Worm (Caenorhabditis elegans) whole organism, early embryonic: Measurements from ENCODE around the gene ttr-44.

Source experiments
- B0310.2 ChIP-seq: sonication (generic microtip); optimal IDR thresholded peaks from 2 replicates; lab custom pipeline; 2016; ENCODE audit warnings: mild to moderate bottlenecking, missing genetic modification characterization, missing compliant biosample characterization
- F13C5.2 ChIP-seq: sonication (generic microtip); optimal IDR thresholded peaks from 2 replicates; lab custom pipeline; 2017; ENCODE audit warnings: mild to moderate bottlenecking, missing genetic modification characterization, inconsistent platforms, missing compliant biosample characterization
- aly-1 ChIP-seq: sonication (generic microtip); optimal IDR thresholded peaks from 2 replicates; lab custom pipeline; 2016; ENCODE audit warnings: missing genetic modification characterization, missing compliant biosample characterization
- ama-1 ChIP-seq: fragments of 150-350 bp; optimal IDR thresholded peaks from 2 replicates; lab custom pipeline; 2014
- ceh-13 ChIP-seq: fragments of 200-800 bp; sonication (Bioruptor generic); optimal IDR thresholded peaks from 2 replicates; lab custom pipeline; 2018; ENCODE audit warnings: mild to moderate bottlenecking, missing genetic modification characterization, missing compliant biosample characterization
- ceh-36 ChIP-seq: sonication (generic microtip); optimal IDR thresholded peaks from 2 replicates; lab custom pipeline; 2016; ENCODE audit warnings: missing genetic modification characterization, inconsistent platforms, missing compliant biosample characterization
- ets-7 ChIP-seq: sonication (generic microtip); optimal IDR thresholded peaks from 2 replicates; lab custom pipeline; 2016; ENCODE audit warnings: missing genotype, missing genetic modification characterization, missing compliant biosample characterization
- flt-1 ChIP-seq: fragments of 200-800 bp; sonication (Bioruptor generic); IDR thresholded peaks from 2 replicates; pipeline ENCODE4 v1.3.6; 2022; ENCODE audit warnings: missing genetic modification characterization, missing compliant biosample characterization
- hmbx-1 ChIP-seq: sonication (generic microtip); optimal IDR thresholded peaks from 2 replicates; lab custom pipeline; 2016; ENCODE audit warnings: mild to moderate bottlenecking, missing genetic modification characterization, missing compliant biosample characterization
- hmg-4 ChIP-seq: fragments of 200-800 bp; sonication (Bioruptor generic); optimal IDR thresholded peaks from 2 replicates; lab custom pipeline; 2018; ENCODE audit warnings: mild to moderate bottlenecking, missing genetic modification characterization, missing compliant biosample characterization
- hnd-1 ChIP-seq: sonication (generic microtip); optimal IDR thresholded peaks from 2 replicates; lab custom pipeline; 2016; ENCODE audit warnings: missing genetic modification characterization, missing compliant biosample characterization
- pes-1 ChIP-seq: fragments of 200-800 bp; sonication (Bioruptor generic); IDR thresholded peaks from 2 replicates; pipeline ENCODE4 v1.3.6; 2022; ENCODE audit warnings: missing genetic modification reagents, missing genetic modification characterization, missing compliant biosample characterization
- scrt-1 ChIP-seq: fragments of 200-800 bp; sonication (Bioruptor generic); IDR thresholded peaks from 2 replicates; pipeline ENCODE4 v1.3.6; 2022; ENCODE audit warnings: missing genetic modification characterization, missing compliant biosample characterization
- sea-1 ChIP-seq: fragments of 200-800 bp; sonication (Bioruptor generic); conservative IDR thresholded peaks from 2 replicates; pipeline ENCODE4 v1.3.6; 2022; ENCODE audit warnings: missing genetic modification characterization, missing compliant biosample characterization
- tbx-11 ChIP-seq: fragments of 200-800 bp; sonication (Bioruptor generic); IDR thresholded peaks from 2 replicates; pipeline ENCODE4 v1.3.6; 2022; ENCODE audit warnings: missing genetic modification characterization, missing compliant biosample characterization
- tbx-37 ChIP-seq: fragments of 200-800 bp; sonication (Bioruptor generic); conservative IDR thresholded peaks from 2 replicates; pipeline ENCODE4 v1.3.6; 2022; ENCODE audit warnings: missing genetic modification reagents, missing genetic modification characterization, missing compliant biosample characterization
- tra-4 ChIP-seq: sonication (generic microtip); optimal IDR thresholded peaks from 2 replicates; lab custom pipeline; 2017; ENCODE audit warnings: missing genetic modification characterization, missing compliant biosample characterization

The ttr-44 gene

DNA sequence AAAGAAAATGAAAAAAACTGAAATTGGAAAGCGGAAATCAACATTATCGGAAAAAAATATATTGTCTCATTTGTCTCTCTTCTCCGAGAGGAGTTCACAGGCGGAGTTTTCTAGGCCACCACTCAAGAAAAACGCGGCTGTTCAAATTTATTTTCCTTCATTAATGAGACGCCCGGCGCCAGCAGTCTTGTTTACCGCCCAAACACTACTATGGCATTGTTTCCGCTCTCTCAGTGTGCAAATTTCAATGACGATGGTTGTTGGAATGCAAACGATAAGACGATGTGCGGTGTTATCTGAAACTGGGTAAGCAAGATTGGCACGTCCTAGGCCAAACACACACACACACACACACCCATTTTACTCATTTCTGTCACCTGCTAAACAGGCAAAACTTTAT lies 26.2 kb upstream of the ttr-44 start, which contains the start of gene cav-2:
cav-2 (plus strand) TSS at position 359 of the 400 bp plus-strand sequence.
- TF ChIP-seq tbx-11 (GFP tag; lab: Robert Waterston, UW) (no peak), hnd-1 (tag; lab: Kevin White, UChicago) (no peak), aly-1 (tag; lab: Kevin White, UChicago) (no peak), tbx-37 (GFP tag; lab: Robert Waterston, UW) (peak; percentile 63), scrt-1 (GFP tag; lab: Robert Waterston, UW) (peak; percentile 52; the same call in 1 of the 2 replicates)

DNA sequence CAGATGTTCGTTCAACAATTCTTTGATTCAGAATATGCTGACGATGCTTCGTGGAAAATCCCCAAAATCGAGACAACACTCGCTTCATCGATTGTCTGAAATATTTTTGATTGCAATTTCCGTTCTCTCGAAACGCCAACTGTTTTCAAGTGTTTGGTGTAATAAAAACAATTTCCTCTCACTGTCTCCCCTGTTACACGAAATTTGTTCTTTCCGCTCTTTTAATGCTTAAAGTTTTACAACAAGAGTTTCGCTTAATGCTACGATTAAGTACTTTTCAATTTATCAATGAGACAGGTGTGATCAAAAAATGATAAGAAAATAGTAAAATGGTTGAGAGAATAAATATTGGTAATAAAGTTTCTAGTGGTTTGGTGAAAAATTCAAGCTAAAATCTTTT lies 25.8 kb upstream of the ttr-44 start, which contains the start of gene C56A3.6:
C56A3.6 (minus strand) TSS at position 101 of the 400 bp plus-strand sequence.
- TF ChIP-seq hmg-4 = no peak
- TF ChIP-seq flt-1 (GFP tag; lab: Robert Waterston, UW) = no peak
- TF ChIP-seq tbx-37 (GFP tag; lab: Robert Waterston, UW) = no peak
- TF ChIP-seq tra-4 (tag; lab: Kevin White, UChicago) = no peak

DNA sequence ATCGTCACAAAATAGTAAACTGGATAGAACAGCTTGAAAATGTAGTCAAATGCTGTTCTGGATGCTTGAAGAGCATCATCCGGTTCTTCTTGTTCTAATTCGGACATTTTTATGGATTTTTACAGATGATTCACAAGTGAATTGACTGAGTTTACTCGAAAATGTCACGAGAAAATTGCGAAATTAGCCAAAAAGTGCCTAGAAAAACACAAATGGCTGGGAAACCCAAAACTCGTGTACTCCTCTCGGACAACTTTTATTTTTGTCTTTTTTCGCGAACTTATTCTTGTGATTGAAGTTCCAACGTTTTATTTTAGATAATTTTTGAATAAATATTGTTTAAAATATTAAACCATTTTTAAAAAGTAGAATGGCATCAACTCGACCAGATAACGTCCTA lies 21.1 kb upstream of the ttr-44 start, which contains the start of the genes C56A3.4 and C56A3.5:
C56A3.4 (minus strand) TSS at position 154 of the 400 bp plus-strand sequence.
C56A3.5 (plus strand) TSS at position 367 of the 400 bp plus-strand sequence.
- TF ChIP-seq ceh-13 (GFP tag; lab: Kevin White, UChicago) = no peak
- TF ChIP-seq aly-1 (tag; lab: Kevin White, UChicago) = no peak
- no peak for TF ChIP-seq scrt-1 (GFP tag; lab: Robert Waterston, UW)
- TF ChIP-seq tbx-37 (GFP tag; lab: Robert Waterston, UW) = no peak
- TF ChIP-seq pes-1 (GFP tag; lab: Robert Waterston, UW) = no peak
- no peak for TF ChIP-seq tbx-11 (GFP tag; lab: Robert Waterston, UW)
- TF ChIP-seq ama-1 (lab: Kevin White, UChicago) = no peak
- TF ChIP-seq sea-1 = no peak
- TF ChIP-seq B0310.2 = no peak
- no peak for TF ChIP-seq hmg-4
- no peak for TF ChIP-seq ceh-36 (tag; lab: Kevin White, UChicago)
- TF ChIP-seq hmbx-1 (tag; lab: Kevin White, UChicago) = no peak
- no peak for TF ChIP-seq flt-1 (GFP tag; lab: Robert Waterston, UW)
- TF ChIP-seq hnd-1 (tag; lab: Kevin White, UChicago) = no peak
- TF ChIP-seq F13C5.2 (tag; lab: Kevin White, UChicago) = no peak
- no peak for TF ChIP-seq ets-7
- TF ChIP-seq tra-4 (tag; lab: Kevin White, UChicago) = no peak

DNA sequence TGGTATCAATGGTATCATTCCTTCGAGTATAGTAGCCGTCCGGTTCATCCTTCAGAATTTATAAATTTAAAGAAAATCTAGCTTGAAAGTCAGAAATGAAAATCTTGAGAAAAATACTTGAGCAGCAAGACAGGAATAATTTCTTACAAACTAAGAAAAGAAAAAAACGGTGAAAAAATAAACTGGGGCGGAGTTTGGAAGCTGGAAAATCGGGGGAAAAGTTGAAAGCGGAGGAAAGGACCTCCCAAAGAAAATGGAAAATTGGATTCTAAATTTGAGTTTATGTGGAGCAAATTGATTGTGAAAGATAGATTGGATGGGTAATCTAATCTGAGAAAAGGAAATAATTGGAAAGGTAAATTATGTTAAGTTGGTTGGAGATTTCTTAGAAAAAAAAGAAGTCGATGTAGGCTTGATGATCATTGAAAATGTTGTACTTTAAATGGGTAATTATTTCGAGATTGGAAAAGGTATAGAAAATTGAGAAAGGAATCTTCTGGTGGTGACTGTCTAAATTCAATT lies 5.6 kb upstream of the ttr-44 start, which contains the start of gene frpr-5:
frpr-5 (minus strand) TSS at position 51 of the 522 bp plus-strand sequence.
- TF ChIP-seq ceh-36 (tag; lab: Kevin White, UChicago) = no peak
- TF ChIP-seq ceh-13 (GFP tag; lab: Kevin White, UChicago) = no peak
- no peak for TF ChIP-seq F13C5.2 (tag; lab: Kevin White, UChicago)
- TF ChIP-seq hnd-1 (tag; lab: Kevin White, UChicago) = no peak
- no peak for TF ChIP-seq flt-1 (GFP tag; lab: Robert Waterston, UW)
- TF ChIP-seq hmbx-1 (tag; lab: Kevin White, UChicago) = no peak
- TF ChIP-seq ets-7 = no peak

DNA sequence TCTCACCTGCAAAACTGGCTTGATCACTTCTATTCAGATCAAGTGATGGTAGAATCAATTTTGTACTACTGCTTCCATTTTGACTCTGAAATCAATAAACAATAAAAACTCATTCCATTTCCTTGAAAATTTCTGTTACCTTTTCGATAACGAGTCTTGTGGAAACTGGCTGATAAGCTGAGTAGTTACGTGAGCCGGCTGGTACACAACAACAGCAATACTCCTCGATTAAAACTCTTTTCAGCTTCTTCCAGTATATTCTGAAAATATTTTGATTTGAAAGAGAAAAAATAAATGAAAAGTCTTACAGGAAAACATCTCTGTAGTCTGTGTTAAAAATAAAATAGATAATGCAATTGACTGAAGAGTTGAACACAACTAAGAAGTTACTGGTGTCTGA lies 1.9 kb upstream of the ttr-44 start:
- TF ChIP-seq ceh-36 (tag; lab: Kevin White, UChicago) = no peak
- no peak for TF ChIP-seq ets-7
- TF ChIP-seq tbx-37 (GFP tag; lab: Robert Waterston, UW) = no peak
- TF ChIP-seq aly-1 (tag; lab: Kevin White, UChicago) = no peak
- TF ChIP-seq F13C5.2 (tag; lab: Kevin White, UChicago) = no peak
- TF ChIP-seq tra-4 (tag; lab: Kevin White, UChicago) = no peak
- no peak for TF ChIP-seq ama-1 (lab: Kevin White, UChicago)
- no peak for TF ChIP-seq sea-1
- TF ChIP-seq ceh-13 (GFP tag; lab: Kevin White, UChicago) = no peak
- no peak for TF ChIP-seq hmbx-1 (tag; lab: Kevin White, UChicago)
- no peak for TF ChIP-seq tbx-11 (GFP tag; lab: Robert Waterston, UW)
- TF ChIP-seq pes-1 (GFP tag; lab: Robert Waterston, UW) = no peak
- no peak for TF ChIP-seq scrt-1 (GFP tag; lab: Robert Waterston, UW)
- TF ChIP-seq B0310.2 = no peak
- TF ChIP-seq flt-1 (GFP tag; lab: Robert Waterston, UW) = no peak
- TF ChIP-seq hmg-4 = no peak

DNA sequence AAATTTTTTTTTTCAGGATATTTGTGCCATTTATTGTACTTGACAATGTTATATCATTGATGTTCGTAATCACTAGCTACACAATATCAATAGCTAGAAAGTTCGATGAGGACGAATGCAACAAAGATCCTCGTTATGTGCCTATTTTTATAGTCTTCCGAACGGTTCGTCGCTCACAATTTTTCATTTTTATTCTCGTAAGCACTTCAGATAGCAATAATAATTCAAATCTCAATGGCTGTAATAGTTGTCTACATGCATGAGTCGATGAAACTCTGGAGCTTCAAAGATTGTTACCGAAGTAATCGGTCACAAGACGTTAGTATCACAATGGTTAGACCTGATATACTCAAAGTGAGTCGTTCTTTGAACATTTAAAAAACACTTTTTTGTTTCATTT lies 1.4 kb downstream of the ttr-44 start:
- TF ChIP-seq hmg-4 (no peak), ceh-36 (tag; lab: Kevin White, UChicago) (no peak), sea-1 (no peak), ets-7 (no peak), tbx-11 (GFP tag; lab: Robert Waterston, UW) (no peak), tbx-37 (GFP tag; lab: Robert Waterston, UW) (no peak), ceh-13 (GFP tag; lab: Kevin White, UChicago) (no peak), B0310.2 (no peak)

DNA sequence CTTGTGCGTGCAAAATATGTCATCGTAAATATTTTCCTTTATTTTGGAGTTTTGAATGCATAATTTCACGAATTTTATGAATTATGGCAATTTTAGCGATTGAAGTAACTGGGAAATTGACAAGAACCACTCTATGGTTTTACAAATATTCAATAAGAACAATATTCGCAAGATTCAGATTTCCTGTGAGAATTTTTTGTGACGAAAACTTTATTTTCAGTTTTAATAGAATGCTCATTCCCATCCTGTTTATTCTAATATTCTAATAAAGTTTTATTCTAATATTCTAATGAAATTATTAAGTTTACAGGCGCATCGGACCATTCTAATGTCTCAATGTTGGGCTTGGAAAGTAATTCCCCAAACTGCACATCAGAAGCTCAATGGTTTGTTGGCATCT lies 7.3 kb downstream of the ttr-44 start, which contains the start of gene R11G10.3:
R11G10.3 (plus strand) TSS at position 301 of the 400 bp plus-strand sequence.
- no peak for TF ChIP-seq hmbx-1 (tag; lab: Kevin White, UChicago)
- TF ChIP-seq B0310.2 = no peak
- TF ChIP-seq sea-1 = no peak
- no peak for TF ChIP-seq hnd-1 (tag; lab: Kevin White, UChicago)
- TF ChIP-seq tra-4 (tag; lab: Kevin White, UChicago) = no peak
- TF ChIP-seq hmg-4 = no peak
- no peak for TF ChIP-seq ceh-13 (GFP tag; lab: Kevin White, UChicago)
- no peak for TF ChIP-seq scrt-1 (GFP tag; lab: Robert Waterston, UW)
- TF ChIP-seq aly-1 (tag; lab: Kevin White, UChicago) = no peak
- TF ChIP-seq ceh-36 (tag; lab: Kevin White, UChicago) = no peak
- no peak for TF ChIP-seq flt-1 (GFP tag; lab: Robert Waterston, UW)
- TF ChIP-seq ama-1 (lab: Kevin White, UChicago) = no peak
